Worm (Caenorhabditis elegans) whole organism, late embryonic: ENCODE measurements around the gene F59A1.15.

Experiments used
- dmd-4 ChIP-seq: sonication (generic microtip); optimal IDR thresholded peaks from 2 replicates; lab custom pipeline; 2016; ENCODE audit warnings: borderline replicate concordance, missing genetic modification characterization, missing compliant biosample characterization
- nfya-1 ChIP-seq: sonication (generic microtip); optimal IDR thresholded peaks from 2 replicates; lab custom pipeline; 2017; ENCODE audit warnings: missing genetic modification characterization, mild to moderate bottlenecking, missing compliant biosample characterization, antibody characterized with exemption, moderate library complexity

DNA sequence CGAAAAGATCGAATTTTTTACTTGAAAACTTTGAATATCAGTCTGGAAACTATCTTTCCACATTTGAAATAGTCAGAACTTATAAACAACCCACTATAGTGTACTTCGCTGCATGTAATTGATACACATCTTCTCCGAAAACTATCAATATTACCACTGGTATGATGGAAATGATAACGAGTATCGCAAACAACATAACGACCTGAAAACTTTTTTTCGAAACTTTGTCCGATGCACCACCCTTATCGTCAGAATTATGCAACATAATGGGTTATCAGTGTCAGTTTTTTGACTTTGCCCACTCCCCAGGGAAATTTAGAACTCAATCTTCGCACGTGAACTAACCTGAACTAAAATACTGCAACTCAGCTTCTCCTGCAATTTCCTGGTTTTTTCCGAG is 21.4 kb downstream of the F59A1.15 start:
- no peak for TF ChIP-seq dmd-4 (tag; lab: Kevin White, UChicago)
- TF ChIP-seq nfya-1 (tag; lab: Kevin White, UChicago) = no peak
